Worm (Caenorhabditis elegans) whole organism, late embryonic: ENCODE measurements around the gene math-10.

Experiments used
- C38D4.7 ChIP-seq: fragments of 200-800 bp; sonication (Bioruptor generic); optimal IDR thresholded peaks from 2 replicates; lab custom pipeline; 2018; ENCODE audit warnings: mild to moderate bottlenecking, missing genetic modification characterization, moderate library complexity, missing compliant biosample characterization
- K02D7.2 ChIP-seq: sonication (generic microtip); optimal IDR thresholded peaks from 2 replicates; lab custom pipeline; 2017; ENCODE audit warnings: mild to moderate bottlenecking, missing genetic modification characterization, missing compliant biosample characterization
- K09A11.1 ChIP-seq: sonication (generic microtip); optimal IDR thresholded peaks from 2 replicates; lab custom pipeline; 2017; ENCODE audit warnings: antibody characterized with exemption, mild to moderate bottlenecking, missing genetic modification characterization, missing compliant biosample characterization; ENCODE audit not compliant: insufficient read depth
- T23F11.4 ChIP-seq: fragments of 200-800 bp; sonication (Bioruptor generic); optimal IDR thresholded peaks from 2 replicates; lab custom pipeline; 2018; ENCODE audit warnings: mild to moderate bottlenecking, missing genetic modification characterization, missing compliant biosample characterization
- Y22D7AL.16 ChIP-seq: sonication (generic microtip); optimal IDR thresholded peaks from 2 replicates; lab custom pipeline; 2016; ENCODE audit warnings: missing genetic modification characterization, missing compliant biosample characterization
- ahr-1 ChIP-seq: sonication (generic microtip); optimal IDR thresholded peaks from 2 replicates; lab custom pipeline; 2016; ENCODE audit warnings: missing genetic modification characterization, missing compliant biosample characterization
- ama-1 ChIP-seq: fragments of 150-350 bp; optimal IDR thresholded peaks from 2 replicates; lab custom pipeline; 2014
- ceh-18 ChIP-seq: sonication (generic microtip); optimal IDR thresholded peaks from 2 replicates; lab custom pipeline; 2016; ENCODE audit warnings: missing genetic modification characterization, missing compliant biosample characterization
- ceh-2 ChIP-seq: sonication (generic microtip); optimal IDR thresholded peaks from 2 replicates; lab custom pipeline; 2016; ENCODE audit warnings: missing genotype, missing genetic modification characterization, missing compliant biosample characterization
- ceh-24 ChIP-seq: sonication (generic microtip); optimal IDR thresholded peaks from 2 replicates; lab custom pipeline; 2016; ENCODE audit warnings: mild to moderate bottlenecking, missing genetic modification characterization, missing compliant biosample characterization
- ceh-30 ChIP-seq: fragments of 150-350 bp; optimal IDR thresholded peaks from 2 replicates; lab custom pipeline; 2014; ENCODE audit warnings: missing biosample characterization, missing genetic modification characterization
- ceh-6 ChIP-seq: fragments of 200-800 bp; sonication (Bioruptor generic); optimal IDR thresholded peaks from 2 replicates; lab custom pipeline; 2018; ENCODE audit warnings: mild to moderate bottlenecking, missing genetic modification characterization, missing compliant biosample characterization
- ceh-9 ChIP-seq: sonication (generic microtip); optimal IDR thresholded peaks from 2 replicates; lab custom pipeline; 2016; ENCODE audit warnings: mild to moderate bottlenecking, missing genetic modification characterization, inconsistent platforms, missing compliant biosample characterization
- che-1 ChIP-seq: sonication (generic microtip); optimal IDR thresholded peaks from 2 replicates; lab custom pipeline; 2016; ENCODE audit warnings: mild to moderate bottlenecking, missing genetic modification characterization, missing compliant biosample characterization
- dve-1 ChIP-seq: sonication (generic microtip); optimal IDR thresholded peaks from 2 replicates; lab custom pipeline; 2017; ENCODE audit warnings: antibody characterized with exemption, mild to moderate bottlenecking, missing genetic modification characterization, missing compliant biosample characterization
- elt-4 ChIP-seq: sonication (generic microtip); optimal IDR thresholded peaks from 2 replicates; lab custom pipeline; 2016; ENCODE audit warnings: missing genetic modification characterization, missing compliant biosample characterization
- ets-4 ChIP-seq: sonication (generic microtip); optimal IDR thresholded peaks from 2 replicates; lab custom pipeline; 2016; ENCODE audit warnings: missing genetic modification characterization, missing compliant biosample characterization
- fax-1 ChIP-seq: sonication (generic microtip); optimal IDR thresholded peaks from 2 replicates; lab custom pipeline; 2016; ENCODE audit warnings: missing genotype, missing genetic modification characterization, missing compliant biosample characterization
- fkh-10 ChIP-seq: fragments of 150-350 bp; optimal IDR thresholded peaks from 2 replicates; lab custom pipeline; 2014; ENCODE audit warnings: missing biosample characterization, missing genetic modification reagents, missing genetic modification characterization
- fkh-6 ChIP-seq: sonication (generic microtip); optimal IDR thresholded peaks from 2 replicates; lab custom pipeline; 2016; ENCODE audit warnings: missing genetic modification characterization, missing compliant biosample characterization
- gmeb-2 ChIP-seq: sonication (generic microtip); optimal IDR thresholded peaks from 2 replicates; lab custom pipeline; 2016; ENCODE audit warnings: missing genetic modification characterization, inconsistent platforms, missing compliant biosample characterization
- hlh-13 ChIP-seq: fragments of 200-800 bp; sonication (Bioruptor generic); optimal IDR thresholded peaks from 2 replicates; lab custom pipeline; 2018; ENCODE audit warnings: mild to moderate bottlenecking, missing genetic modification characterization, missing compliant biosample characterization
- hlh-8 ChIP-seq: sonication (generic microtip); optimal IDR thresholded peaks from 2 replicates; lab custom pipeline; 2016; ENCODE audit warnings: missing genotype, missing genetic modification characterization, missing compliant biosample characterization
- lim-6 ChIP-seq: sonication (generic microtip); optimal IDR thresholded peaks from 2 replicates; lab custom pipeline; 2016; ENCODE audit warnings: missing genetic modification characterization, missing compliant biosample characterization
- lin-11 ChIP-seq: fragments of 200-800 bp; sonication (Bioruptor generic); optimal IDR thresholded peaks from 2 replicates; lab custom pipeline; 2018; ENCODE audit warnings: mild to moderate bottlenecking, missing genetic modification characterization, missing compliant biosample characterization
- madf-2 ChIP-seq: sonication (generic microtip); optimal IDR thresholded peaks from 2 replicates; lab custom pipeline; 2017; ENCODE audit warnings: missing genetic modification characterization, missing compliant biosample characterization
- nhr-11 ChIP-seq: fragments of 150-350 bp; optimal IDR thresholded peaks from 2 replicates; lab custom pipeline; 2014; ENCODE audit warnings: missing biosample characterization, missing genetic modification characterization
- odd-2 ChIP-seq: sonication (generic microtip); optimal IDR thresholded peaks from 2 replicates; lab custom pipeline; 2017; ENCODE audit warnings: antibody characterized with exemption, mild to moderate bottlenecking, missing genetic modification characterization, missing compliant biosample characterization
- pag-3 ChIP-seq: sonication (generic microtip); optimal IDR thresholded peaks from 2 replicates; lab custom pipeline; 2016; ENCODE audit warnings: missing compliant biosample characterization, missing genetic modification characterization, borderline replicate concordance
- pat-9 ChIP-seq: fragments of 200-800 bp; sonication (Bioruptor generic); optimal IDR thresholded peaks from 2 replicates; lab custom pipeline; 2018; ENCODE audit warnings: mild to moderate bottlenecking, missing genetic modification characterization, moderate library complexity, missing compliant biosample characterization
- pha-2 ChIP-seq: sonication (generic microtip); optimal IDR thresholded peaks from 2 replicates; lab custom pipeline; 2017; ENCODE audit warnings: mild to moderate bottlenecking, missing genetic modification characterization, missing compliant biosample characterization
- pha-4 ChIP-seq: fragments of 150-350 bp; optimal IDR thresholded peaks from 2 replicates; lab custom pipeline; 2018; ENCODE audit warnings: missing biosample characterization, missing genetic modification reagents, missing genetic modification characterization
- pqm-1 ChIP-seq: sonication (generic microtip); optimal IDR thresholded peaks from 2 replicates; lab custom pipeline; 2016; ENCODE audit warnings: missing genetic modification characterization, missing compliant biosample characterization
- pros-1 ChIP-seq: fragments of 150-350 bp; optimal IDR thresholded peaks from 2 replicates; lab custom pipeline; 2014; ENCODE audit warnings: missing biosample characterization, missing genetic modification reagents, missing genetic modification characterization
- rnt-1 ChIP-seq: sonication (generic microtip); optimal IDR thresholded peaks from 2 replicates; lab custom pipeline; 2016; ENCODE audit warnings: missing genetic modification characterization, missing compliant biosample characterization
- unc-3 ChIP-seq, 2 experiments: fragments of 200-800 bp in 1 of 2; sonication (Bioruptor generic) in 1 of 2; sonication (generic microtip) in 1 of 2; conservative IDR thresholded peaks in 1 of 2; optimal IDR thresholded peaks in 1 of 2; 2 replicates each; pipeline versions ENCODE4 v1.3.6 to Lab custom; 2016 to 2022; ENCODE audit warnings: missing compliant biosample characterization in 2 of 2, missing genetic modification characterization in 2 of 2, missing genetic modification reagents in 1 of 2
- unc-42 ChIP-seq: sonication (generic microtip); optimal IDR thresholded peaks from 2 replicates; lab custom pipeline; 2016; ENCODE audit warnings: missing genotype, missing genetic modification characterization, missing compliant biosample characterization

math-10 gene

ce11 chrII:1878663-1879062 lies 7.3 kb downstream of the math-10 start, which contains the start of gene math-16:
math-16 (minus strand) TSS chrII:1878763.
- TF ChIP-seq K02D7.2 (tag; lab: Kevin White, UChicago) (no peak), lin-11 (tag; lab: Kevin White, UChicago) (no peak), K09A11.1 (tag; lab: Kevin White, UChicago) (no peak), elt-4 (tag; lab: Kevin White, UChicago) (no peak), unc-3 (GFP tag; conservative IDR thresholded peaks at IDR 0.05; lab: Robert Waterston, UW) (no peak), unc-3 (tag; optimal IDR thresholded peaks at IDR 0.05; lab: Kevin White, UChicago) (no peak)

ce11 chrII:1882705-1883104 lies 11.4 kb downstream of the math-10 start, which contains the start of gene math-5:
math-5 (minus strand) TSS chrII:1882805.
- no peak for TF ChIP-seq fkh-6
- TF ChIP-seq ceh-18 (tag; lab: Kevin White, UChicago) = no peak
- TF ChIP-seq pros-1 (tag; lab: Kevin White, UChicago) = no peak
- TF ChIP-seq ceh-24 (tag; lab: Kevin White, UChicago) = no peak
- TF ChIP-seq elt-4 (tag; lab: Kevin White, UChicago) = no peak
- TF ChIP-seq ama-1 = no peak
- TF ChIP-seq ceh-2 = no peak
- no peak for TF ChIP-seq pat-9 (tag; lab: Kevin White, UChicago)
- TF ChIP-seq fkh-10 (GFP tag; lab: Kevin White, UChicago) = no peak
- no peak for TF ChIP-seq hlh-13 (GFP tag; lab: Kevin White, UChicago)
- no peak for TF ChIP-seq che-1 (tag; lab: Kevin White, UChicago)
- TF ChIP-seq unc-42 = no peak
- TF ChIP-seq K02D7.2 (tag; lab: Kevin White, UChicago) = no peak
- TF ChIP-seq unc-3 (GFP tag; conservative IDR thresholded peaks at IDR 0.05; lab: Robert Waterston, UW) = no peak
- TF ChIP-seq unc-3 (tag; optimal IDR thresholded peaks at IDR 0.05; lab: Kevin White, UChicago) = no peak

- no peak for TF ChIP-seq unc-42
- TF ChIP-seq hlh-8 = no peak
- no peak for TF ChIP-seq C38D4.7 (GFP tag; lab: Kevin White, UChicago)
- TF ChIP-seq unc-3 (GFP tag; conservative IDR thresholded peaks at IDR 0.05; lab: Robert Waterston, UW) = no peak
- no peak for TF ChIP-seq unc-3 (tag; optimal IDR thresholded peaks at IDR 0.05; lab: Kevin White, UChicago)
- no peak for TF ChIP-seq ceh-30 (tag; lab: Kevin White, UChicago)
- no peak for TF ChIP-seq lin-11 (tag; lab: Kevin White, UChicago)
- TF ChIP-seq pag-3 (tag; lab: Kevin White, UChicago) = no peak
- TF ChIP-seq Y22D7AL.16 (tag; lab: Kevin White, UChicago) = no peak
- no peak for TF ChIP-seq ceh-9 (tag; lab: Kevin White, UChicago)
- no peak for TF ChIP-seq gmeb-2 (tag; lab: Kevin White, UChicago)
- no peak for TF ChIP-seq fkh-10 (GFP tag; lab: Kevin White, UChicago)
- TF ChIP-seq T23F11.4 (GFP tag; lab: Kevin White, UChicago) = no peak
- no peak for TF ChIP-seq ets-4 (tag; lab: Kevin White, UChicago)
Observed at ce11 chrII:1884635-1885034, 13.3 kb downstream of the math-10 start, which contains the start of gene math-6. math-6 (minus strand) TSS chrII:1884735.

DNA sequence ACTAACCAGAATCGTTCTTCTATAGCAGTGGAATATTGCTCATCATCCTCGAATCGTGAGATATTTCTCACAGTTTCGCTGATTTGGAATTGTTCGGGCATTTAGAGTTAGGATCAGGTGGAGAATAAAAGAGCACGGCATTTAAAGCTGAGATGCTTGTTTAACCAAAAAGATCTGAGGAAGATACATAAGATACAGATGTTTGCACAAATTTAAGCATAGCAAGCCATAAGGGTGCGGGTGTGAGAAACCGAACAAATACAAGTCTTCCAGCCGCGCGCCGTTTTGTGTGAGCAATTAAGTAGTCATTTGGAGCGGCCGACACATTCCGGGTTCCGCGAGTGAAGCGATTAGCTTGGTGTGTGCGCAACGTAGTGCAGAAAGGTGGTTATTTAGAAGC lies 15.0 kb downstream of the math-10 start, which contains the start of gene math-7:
Gene math-7, minus strand, starts transcription at position 101 of the 400 bp plus-strand sequence.
- TF ChIP-seq dve-1 (tag; lab: Kevin White, UChicago) (no peak), gmeb-2 (tag; lab: Kevin White, UChicago) (no peak), elt-4 (tag; lab: Kevin White, UChicago) (no peak)

DNA sequence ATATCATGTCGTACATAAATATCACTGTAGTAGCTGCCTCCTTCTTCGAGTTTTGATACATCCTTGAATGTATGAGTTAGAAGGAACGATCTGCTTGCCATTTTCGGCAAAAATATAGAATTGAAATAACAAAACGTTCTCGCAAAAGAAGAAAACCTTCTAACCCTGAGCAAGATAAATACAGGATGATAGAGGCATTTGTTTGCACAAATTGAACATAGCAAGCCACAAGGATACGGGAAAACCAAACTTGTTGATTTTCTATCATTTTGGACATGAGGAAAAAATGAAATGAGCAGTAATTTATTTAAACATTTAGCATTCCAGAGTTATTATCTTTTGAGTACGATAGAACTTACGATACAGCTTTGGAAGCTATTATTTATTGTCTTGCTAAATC lies 17.7 kb downstream of the math-10 start, which contains the start of gene math-8:
Gene math-8, minus strand, starts transcription at position 101 of the 400 bp plus-strand sequence.
- no peak for TF ChIP-seq madf-2
- no peak for TF ChIP-seq ceh-30 (tag; lab: Kevin White, UChicago)
- no peak for TF ChIP-seq odd-2 (tag; lab: Kevin White, UChicago)
- TF ChIP-seq hlh-8 = no peak
- TF ChIP-seq T23F11.4 (GFP tag; lab: Kevin White, UChicago) = no peak
- TF ChIP-seq pha-4 (tag; lab: Kevin White, UChicago) = no peak
- no peak for TF ChIP-seq rnt-1 (tag; lab: Kevin White, UChicago)
- no peak for TF ChIP-seq lim-6 (tag; lab: Kevin White, UChicago)
- TF ChIP-seq pha-2 (tag; lab: Kevin White, UChicago) = no peak
- TF ChIP-seq elt-4 (tag; lab: Kevin White, UChicago) = no peak
- TF ChIP-seq fax-1 = no peak
- no peak for TF ChIP-seq ceh-6
- no peak for TF ChIP-seq pqm-1 (tag; lab: Kevin White, UChicago)
- TF ChIP-seq unc-42 = no peak
- no peak for TF ChIP-seq nhr-11 (tag; lab: Kevin White, UChicago)
- no peak for TF ChIP-seq hlh-13 (GFP tag; lab: Kevin White, UChicago)
- no peak for TF ChIP-seq ahr-1 (tag; lab: Kevin White, UChicago)
- TF ChIP-seq, all 69 proteins: peak for 0
